Worm (Caenorhabditis elegans) whole organism, L4/young adult: Measurements from ENCODE around the gene swt-4.

Experiments
- W03F9.2 ChIP-seq: fragments of 150-350 bp; optimal IDR thresholded peaks from 2 replicates; lab custom pipeline; 2014; ENCODE audit warnings: missing biosample characterization, missing genetic modification characterization
- dao-5 ChIP-seq: sonication (generic microtip); optimal IDR thresholded peaks from 2 replicates; lab custom pipeline; 2016; ENCODE audit warnings: missing genotype, missing genetic modification characterization, moderate library complexity, missing compliant biosample characterization
- him-1 ChIP-seq: sonication (generic microtip); optimal IDR thresholded peaks from 2 replicates; lab custom pipeline; 2016; ENCODE audit warnings: missing genotype, missing genetic modification reagents, missing genetic modification characterization, missing compliant biosample characterization

DNA sequence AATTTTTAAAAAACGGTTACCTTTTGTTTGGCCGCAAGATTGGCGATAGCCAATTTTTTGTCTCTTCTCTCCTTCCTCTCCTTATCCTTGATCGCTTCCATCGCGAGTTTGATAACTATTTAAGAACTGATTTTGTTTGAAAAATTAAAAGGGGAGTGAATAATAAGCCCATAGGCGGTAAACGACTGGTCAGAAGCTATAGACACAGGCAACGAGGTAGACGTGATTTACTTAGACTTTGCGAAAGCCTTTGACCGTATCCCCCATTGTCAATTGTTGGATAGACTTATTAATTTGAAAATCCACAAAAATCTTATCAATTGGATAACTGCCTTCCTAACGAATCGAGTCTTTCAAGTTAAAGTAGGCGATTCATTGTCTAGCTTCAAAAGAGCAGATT lies 42.7 kb downstream of the swt-4 start, which contains the start of gene Y45F3A.5:
- TF ChIP-seq dao-5 (no peak), him-1 (no peak), W03F9.2 (tag; lab: Kevin White, UChicago) (no peak)
